Worm (Caenorhabditis elegans) whole organism, L3 larva: ENCODE measurements around the gene srbc-70.

Experiments used
- R02D3.7 ChIP-seq: fragments of 150-350 bp; optimal IDR thresholded peaks from 2 replicates; lab custom pipeline; 2014; ENCODE audit warnings: missing biosample characterization, missing genetic modification characterization
- ZK546.5 ChIP-seq: sonication (generic microtip); optimal IDR thresholded peaks from 2 replicates; lab custom pipeline; 2017; ENCODE audit warnings: missing biosample characterization, missing genetic modification characterization
- aly-2 ChIP-seq: fragments of 150-350 bp; optimal IDR thresholded peaks from 2 replicates; lab custom pipeline; 2014; ENCODE audit warnings: missing biosample characterization, missing genetic modification characterization
- ama-1 ChIP-seq: fragments of 150-350 bp; optimal IDR thresholded peaks from 2 replicates; lab custom pipeline; 2018
- ceh-16 ChIP-seq: sonication (generic microtip); optimal IDR thresholded peaks from 2 replicates; lab custom pipeline; 2017; ENCODE audit warnings: missing biosample characterization, missing genetic modification characterization
- ceh-28 ChIP-seq: fragments of 150-350 bp; optimal IDR thresholded peaks from 2 replicates; lab custom pipeline; 2014; ENCODE audit warnings: missing biosample characterization, missing genetic modification reagents, missing genetic modification characterization
- ceh-82 ChIP-seq: fragments of 150-350 bp; optimal IDR thresholded peaks from 2 replicates; lab custom pipeline; 2014; ENCODE audit warnings: missing biosample characterization, missing genetic modification characterization
- ceh-9 ChIP-seq: sonication (generic microtip); optimal IDR thresholded peaks from 2 replicates; lab custom pipeline; 2018; ENCODE audit warnings: missing biosample characterization, missing genetic modification characterization
- daf-12 ChIP-seq: fragments of 150-350 bp; optimal IDR thresholded peaks from 2 replicates; lab custom pipeline; 2014; ENCODE audit warnings: missing biosample characterization, missing genetic modification reagents, missing genetic modification characterization
- egl-27 ChIP-seq: sonication (generic microtip); optimal IDR thresholded peaks from 4 replicates; lab custom pipeline; 2017; ENCODE audit warnings: missing biosample characterization, missing genetic modification reagents, missing genetic modification characterization
- egl-5 ChIP-seq: fragments of 150-350 bp; optimal IDR thresholded peaks from 2 replicates; lab custom pipeline; 2017; ENCODE audit warnings: missing biosample characterization, missing genetic modification reagents, missing genetic modification characterization, inconsistent platforms
- elt-1 ChIP-seq: fragments of 150-350 bp; optimal IDR thresholded peaks from 2 replicates; lab custom pipeline; 2014; ENCODE audit warnings: missing biosample characterization, missing genetic modification characterization
- elt-2 ChIP-seq: sonication (generic microtip); optimal IDR thresholded peaks from 2 replicates; lab custom pipeline; 2016; ENCODE audit warnings: missing genetic modification reagents, mild to moderate bottlenecking, missing genetic modification characterization, missing compliant biosample characterization
- elt-3 ChIP-seq, 3 experiments: fragments of 150-350 bp in 1 of 3; sonication (generic microtip) in 2 of 3; optimal IDR thresholded peaks; 2 replicates in 2 of 3; 4 replicates in 1 of 3; lab custom pipeline; 2014 to 2017; ENCODE audit warnings: missing biosample characterization in 3 of 3, missing genetic modification characterization in 3 of 3
- eor-1 ChIP-seq, 2 experiments: fragments of 150-350 bp; optimal IDR thresholded peaks; 2 replicates each; lab custom pipeline; 2014 to 2018; ENCODE audit warnings: missing biosample characterization in 2 of 2, missing genetic modification characterization in 2 of 2
- fkh-10 ChIP-seq: sonication (generic microtip); optimal IDR thresholded peaks from 2 replicates; lab custom pipeline; 2017; ENCODE audit warnings: missing biosample characterization, missing genetic modification reagents, missing genetic modification characterization
- fkh-2 ChIP-seq: fragments of 150-350 bp; optimal IDR thresholded peaks from 2 replicates; lab custom pipeline; 2014; ENCODE audit warnings: missing biosample characterization, missing genetic modification reagents, missing genetic modification characterization
- fos-1 ChIP-seq: fragments of 150-350 bp; optimal IDR thresholded peaks from 2 replicates; lab custom pipeline; 2014; ENCODE audit warnings: missing biosample characterization, missing genetic modification characterization
- hmg-11 ChIP-seq: sonication (generic microtip); optimal IDR thresholded peaks from 2 replicates; lab custom pipeline; 2016; ENCODE audit warnings: missing genetic modification characterization, missing compliant biosample characterization
- jun-1 ChIP-seq: fragments of 150-350 bp; optimal IDR thresholded peaks from 2 replicates; lab custom pipeline; 2014; ENCODE audit warnings: missing biosample characterization, missing genetic modification reagents, missing genetic modification characterization
- lin-15B ChIP-seq: fragments of 150-350 bp; optimal IDR thresholded peaks from 2 replicates; lab custom pipeline; 2014; ENCODE audit warnings: missing biosample characterization, missing genetic modification characterization
- lin-39 ChIP-seq: fragments of 150-350 bp; optimal IDR thresholded peaks from 2 replicates; lab custom pipeline; 2018; ENCODE audit warnings: missing biosample characterization, missing genetic modification reagents, missing genetic modification characterization
- lsy-12 ChIP-seq: sonication (generic microtip); optimal IDR thresholded peaks from 2 replicates; lab custom pipeline; 2016; ENCODE audit warnings: mild to moderate bottlenecking, missing genetic modification characterization, missing compliant biosample characterization
- mdl-1 ChIP-seq: fragments of 150-350 bp; optimal IDR thresholded peaks from 2 replicates; lab custom pipeline; 2014; ENCODE audit warnings: missing biosample characterization, missing genetic modification characterization
- mml-1 ChIP-seq: fragments of 150-350 bp; sonication (generic microtip); optimal IDR thresholded peaks from 3 replicates; lab custom pipeline; 2014; ENCODE audit warnings: missing biosample characterization, missing genetic modification characterization
- nfya-1 ChIP-seq: sonication (generic microtip); optimal IDR thresholded peaks from 2 replicates; lab custom pipeline; 2017; ENCODE audit warnings: missing genetic modification characterization, mild to moderate bottlenecking, missing compliant biosample characterization, antibody characterized with exemption, moderate library complexity; ENCODE audit not compliant: insufficient read depth
- nhr-11 ChIP-seq: fragments of 150-350 bp; optimal IDR thresholded peaks from 2 replicates; lab custom pipeline; 2014; ENCODE audit warnings: missing biosample characterization, missing genetic modification characterization
- nhr-12 ChIP-seq: fragments of 150-350 bp; optimal IDR thresholded peaks from 2 replicates; lab custom pipeline; 2014; ENCODE audit warnings: missing biosample characterization, missing genetic modification characterization
- nhr-23 ChIP-seq: fragments of 150-350 bp; optimal IDR thresholded peaks from 2 replicates; lab custom pipeline; 2014; ENCODE audit warnings: missing biosample characterization, missing genetic modification reagents, missing genetic modification characterization
- nhr-237 ChIP-seq: fragments of 150-350 bp; optimal IDR thresholded peaks from 2 replicates; lab custom pipeline; 2014; ENCODE audit warnings: missing biosample characterization, missing genetic modification characterization
- nhr-25 ChIP-seq: sonication (generic microtip); optimal IDR thresholded peaks from 2 replicates; lab custom pipeline; 2017; ENCODE audit warnings: missing biosample characterization, missing genetic modification characterization
- nhr-28 ChIP-seq: fragments of 150-350 bp; optimal IDR thresholded peaks from 2 replicates; lab custom pipeline; 2014; ENCODE audit warnings: missing biosample characterization, missing genetic modification characterization
- nhr-43 ChIP-seq: sonication (generic microtip); optimal IDR thresholded peaks from 2 replicates; lab custom pipeline; 2016; ENCODE audit warnings: mild to moderate bottlenecking, missing genetic modification characterization, missing compliant biosample characterization; ENCODE audit not compliant: poor library complexity, severe bottlenecking
- nhr-67 ChIP-seq: fragments of 150-350 bp; optimal IDR thresholded peaks from 2 replicates; lab custom pipeline; 2014; ENCODE audit warnings: missing biosample characterization, missing genetic modification characterization
- nhr-76 ChIP-seq: fragments of 150-350 bp; sonication (generic microtip); optimal IDR thresholded peaks from 5 replicates; lab custom pipeline; 2014; ENCODE audit warnings: missing biosample characterization, missing genetic modification characterization
- nhr-77 ChIP-seq: fragments of 150-350 bp; optimal IDR thresholded peaks from 2 replicates; lab custom pipeline; 2014; ENCODE audit warnings: missing biosample characterization, missing genetic modification characterization
- pha-4 ChIP-seq: fragments of 150-350 bp; optimal IDR thresholded peaks from 2 replicates; lab custom pipeline; 2014; ENCODE audit warnings: missing biosample characterization, missing genetic modification reagents, missing genetic modification characterization
- pqm-1 ChIP-seq: fragments of 150-350 bp; optimal IDR thresholded peaks from 2 replicates; lab custom pipeline; 2017; ENCODE audit warnings: missing biosample characterization, missing genetic modification characterization, inconsistent platforms
- sea-2 ChIP-seq: fragments of 150-350 bp; sonication (generic microtip); optimal IDR thresholded peaks from 4 replicates; lab custom pipeline; 2014; ENCODE audit warnings: missing biosample characterization, missing genetic modification reagents, missing genetic modification characterization
- skn-1 ChIP-seq: fragments of 150-350 bp; optimal IDR thresholded peaks from 2 replicates; lab custom pipeline; 2014; ENCODE audit warnings: missing biosample characterization, missing genetic modification characterization
- snpc-4 ChIP-seq: fragments of 150-350 bp; optimal IDR thresholded peaks from 2 replicates; lab custom pipeline; 2014; ENCODE audit warnings: missing biosample characterization, missing genetic modification characterization
- tbx-2 ChIP-seq: sonication (generic microtip); optimal IDR thresholded peaks from 2 replicates; lab custom pipeline; 2016; ENCODE audit warnings: mild to moderate bottlenecking, missing genetic modification characterization, missing compliant biosample characterization
- unc-39 ChIP-seq: sonication (generic microtip); optimal IDR thresholded peaks from 4 replicates; lab custom pipeline; 2017; ENCODE audit warnings: missing biosample characterization, missing genetic modification characterization
- unc-62 ChIP-seq: fragments of 150-350 bp; sonication (generic microtip); optimal IDR thresholded peaks from 4 replicates; lab custom pipeline; 2014; ENCODE audit warnings: missing biosample characterization, missing genetic modification reagents, missing genetic modification characterization
- zag-1 ChIP-seq: fragments of 150-350 bp; optimal IDR thresholded peaks from 2 replicates; lab custom pipeline; 2014; ENCODE audit warnings: missing biosample characterization, missing genetic modification characterization
- ztf-11 ChIP-seq: fragments of 150-350 bp; optimal IDR thresholded peaks from 2 replicates; lab custom pipeline; 2014; ENCODE audit warnings: missing biosample characterization, missing genetic modification characterization
- ztf-4 ChIP-seq: fragments of 150-350 bp; optimal IDR thresholded peaks from 2 replicates; lab custom pipeline; 2014; ENCODE audit warnings: missing biosample characterization, missing genetic modification characterization

srbc-70 gene

ce11 chrIV:4215349-4215748 is 12.5 kb downstream of the srbc-70 start:
- peak; percentile 86 for TF ChIP-seq pha-4 (tag; lab: Kevin White, UChicago)
- peak; percentile 25 for TF ChIP-seq pqm-1 (tag; lab: Kevin White, UChicago)
- no peak for TF ChIP-seq ZK546.5 (tag; lab: Kevin White, UChicago)
- peak; percentile 86 for TF ChIP-seq ama-1
- TF ChIP-seq ztf-11 (tag; lab: Kevin White, UChicago) = no peak
- TF ChIP-seq lin-15B (tag; lab: Kevin White, UChicago) = peak; percentile 48
- no peak for TF ChIP-seq unc-39 (tag; lab: Kevin White, UChicago)
- no peak for TF ChIP-seq ceh-82 (tag; lab: Kevin White, UChicago)
- no peak for TF ChIP-seq aly-2
- TF ChIP-seq mdl-1 = peak; percentile 42
- no peak for TF ChIP-seq fkh-2 (tag; lab: Kevin White, UChicago)
- TF ChIP-seq fos-1 (tag; lab: Kevin White, UChicago) = no peak
- no peak for TF ChIP-seq nhr-77 (tag; lab: Kevin White, UChicago)
- TF ChIP-seq fkh-10 (GFP tag; lab: Kevin White, UChicago) = no peak
- TF ChIP-seq tbx-2 (tag; lab: Kevin White, UChicago) = no peak
- peak; percentile 100 for TF ChIP-seq skn-1 (tag; lab: Kevin White, UChicago)
- TF ChIP-seq zag-1 (tag; lab: Kevin White, UChicago) = no peak
- no peak for TF ChIP-seq ztf-4
- peak; percentile 30 for TF ChIP-seq nhr-23 (tag; lab: Kevin White, UChicago)
- peak; percentile 34 for TF ChIP-seq egl-5 (tag; lab: Kevin White, UChicago)
- TF ChIP-seq nhr-12 (tag; lab: Kevin White, UChicago) = no peak
- TF ChIP-seq ceh-16 (tag; lab: Kevin White, UChicago) = no peak
- no peak for TF ChIP-seq nhr-237 (tag; lab: Kevin White, UChicago)
- TF ChIP-seq elt-3 (tag; optimal IDR thresholded peaks at IDR 0.05; lab: Kevin White, UChicago) = peak in 1 of 3 experiments; percentile 2
- no peak for TF ChIP-seq daf-12
- peak; percentile 47 for TF ChIP-seq R02D3.7 (tag; lab: Kevin White, UChicago)
- no peak for TF ChIP-seq mml-1 (tag; lab: Kevin White, UChicago)
- TF ChIP-seq ceh-9 (tag; lab: Kevin White, UChicago) = no peak
- no peak for TF ChIP-seq egl-27
- TF ChIP-seq unc-62 (GFP tag; lab: Kevin White, UChicago) = no peak
- TF ChIP-seq jun-1 = peak; percentile 57
- no peak for TF ChIP-seq nhr-11 (tag; lab: Kevin White, UChicago)
- peak; percentile 11 for TF ChIP-seq lsy-12 (tag; lab: Kevin White, UChicago)
- peak; percentile 78 for TF ChIP-seq hmg-11 (tag; lab: Kevin White, UChicago)
- peak; percentile 87 for TF ChIP-seq nfya-1 (tag; lab: Kevin White, UChicago)
- peak; percentile 36 for TF ChIP-seq nhr-25 (tag; lab: Kevin White, UChicago)
- no peak for TF ChIP-seq ceh-28 (tag; lab: Kevin White, UChicago)
- TF ChIP-seq elt-1 (tag; lab: Kevin White, UChicago) = no peak
- TF ChIP-seq elt-2 (tag; lab: Kevin White, UChicago) = peak; percentile 40
- TF ChIP-seq nhr-43 = peak; percentile 78
- TF ChIP-seq nhr-67 (tag; lab: Kevin White, UChicago) = no peak
- no peak for TF ChIP-seq sea-2 (GFP tag; lab: Kevin White, UChicago)
- TF ChIP-seq eor-1 (tag; optimal IDR thresholded peaks at IDR 0.05; lab: Kevin White, UChicago) = no peak
- no peak for TF ChIP-seq nhr-28 (tag; lab: Kevin White, UChicago)
- peak; percentile 38 for TF ChIP-seq snpc-4
- TF ChIP-seq lin-39 (tag; lab: Kevin White, UChicago) = peak; percentile 71
- TF ChIP-seq nhr-76 = no peak
- TF ChIP-seq, all 47 proteins: peak for 19
